Worm (Caenorhabditis elegans) whole organism, L4/young adult: ENCODE data around the gene F09C6.15.

Experiments used
- W03F9.2 ChIP-seq: fragments of 150-350 bp; optimal IDR thresholded peaks from 2 replicates; lab custom pipeline; 2014; ENCODE audit warnings: missing biosample characterization, missing genetic modification characterization
- dao-5 ChIP-seq: sonication (generic microtip); optimal IDR thresholded peaks from 2 replicates; lab custom pipeline; 2016; ENCODE audit warnings: missing genotype, missing genetic modification characterization, moderate library complexity, missing compliant biosample characterization
- him-1 ChIP-seq: sonication (generic microtip); optimal IDR thresholded peaks from 2 replicates; lab custom pipeline; 2016; ENCODE audit warnings: missing genotype, missing genetic modification reagents, missing genetic modification characterization, missing compliant biosample characterization

Gene F09C6.15

DNA sequence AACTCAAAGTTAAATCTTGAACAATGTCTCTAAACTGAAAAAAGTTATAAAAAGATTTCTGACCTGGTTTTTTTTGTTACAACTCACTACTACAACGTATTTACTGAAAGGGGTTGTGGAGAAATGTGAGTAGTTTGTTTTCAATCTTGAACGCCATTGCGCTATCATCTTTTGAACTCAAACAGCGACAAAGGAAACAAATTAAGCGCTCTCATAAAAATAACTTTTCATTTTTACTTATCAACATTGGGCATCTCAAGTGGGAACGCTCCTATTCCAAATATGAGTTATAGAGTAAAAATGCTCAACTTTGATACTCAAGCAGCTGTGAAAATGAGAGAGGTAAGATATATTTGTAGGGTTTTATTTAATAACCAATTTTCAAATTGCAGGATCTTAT lies at the start of gene F09C6.15:
Gene F09C6.15 (plus strand): TSS at position 301 of the 400 bp plus-strand sequence.
- no peak for TF ChIP-seq dao-5 (tag; lab: Kevin White, UChicago)

DNA sequence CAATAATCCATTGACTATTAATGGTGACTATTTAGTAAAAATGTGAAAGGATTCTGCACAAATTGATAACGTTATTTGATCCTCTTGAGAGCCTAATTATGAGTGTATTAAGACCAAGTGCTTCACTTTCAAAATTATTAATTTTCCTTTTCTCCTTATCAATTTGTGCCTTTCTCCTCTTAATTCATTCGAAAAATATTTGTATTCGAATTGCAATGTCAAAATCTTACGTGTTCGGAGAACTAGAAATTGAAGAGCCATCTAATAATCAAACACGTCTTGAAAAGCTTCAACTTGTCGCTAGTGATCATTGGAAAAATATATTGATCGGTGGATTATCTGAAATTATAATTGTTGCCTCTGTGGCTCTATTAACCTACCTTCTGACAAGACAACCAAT lies 45.0 kb upstream of the F09C6.15 start, which contains the start of the genes clec-36 and clec-26:
Gene clec-36 (minus strand): TSS at position 101 of the 400 bp plus-strand sequence.
Gene clec-26 (plus strand): TSS at position 114 of the 400 bp plus-strand sequence.
- no peak for TF ChIP-seq him-1 (tag; lab: Kevin White, UChicago)
- TF ChIP-seq W03F9.2 (tag; lab: Kevin White, UChicago), result no peak
- TF ChIP-seq dao-5 (tag; lab: Kevin White, UChicago), result no peak

DNA sequence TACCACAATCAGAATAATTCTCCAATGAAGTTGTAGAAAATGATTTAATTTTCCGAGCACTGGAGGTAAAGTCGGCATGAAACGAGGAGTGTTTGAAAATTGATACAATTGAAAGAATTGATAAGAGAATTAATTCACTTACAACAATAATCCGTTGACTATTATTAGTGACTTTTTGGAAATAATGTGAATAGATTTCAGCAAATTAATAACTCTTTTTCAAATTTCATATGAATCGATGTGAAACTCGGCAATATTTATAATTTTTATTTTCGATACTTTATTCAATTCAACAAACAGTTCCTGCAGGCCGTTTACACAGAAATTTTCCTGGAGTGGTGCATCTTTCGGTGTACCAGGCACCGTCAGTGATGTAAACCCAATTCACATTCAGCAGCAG lies 41.5 kb upstream of the F09C6.15 start, which contains the start of gene clec-37:
Gene clec-37 (minus strand): TSS at position 101 of the 400 bp plus-strand sequence.
- TF ChIP-seq dao-5 (tag; lab: Kevin White, UChicago) (no peak), W03F9.2 (tag; lab: Kevin White, UChicago) (no peak), him-1 (tag; lab: Kevin White, UChicago) (no peak)

DNA sequence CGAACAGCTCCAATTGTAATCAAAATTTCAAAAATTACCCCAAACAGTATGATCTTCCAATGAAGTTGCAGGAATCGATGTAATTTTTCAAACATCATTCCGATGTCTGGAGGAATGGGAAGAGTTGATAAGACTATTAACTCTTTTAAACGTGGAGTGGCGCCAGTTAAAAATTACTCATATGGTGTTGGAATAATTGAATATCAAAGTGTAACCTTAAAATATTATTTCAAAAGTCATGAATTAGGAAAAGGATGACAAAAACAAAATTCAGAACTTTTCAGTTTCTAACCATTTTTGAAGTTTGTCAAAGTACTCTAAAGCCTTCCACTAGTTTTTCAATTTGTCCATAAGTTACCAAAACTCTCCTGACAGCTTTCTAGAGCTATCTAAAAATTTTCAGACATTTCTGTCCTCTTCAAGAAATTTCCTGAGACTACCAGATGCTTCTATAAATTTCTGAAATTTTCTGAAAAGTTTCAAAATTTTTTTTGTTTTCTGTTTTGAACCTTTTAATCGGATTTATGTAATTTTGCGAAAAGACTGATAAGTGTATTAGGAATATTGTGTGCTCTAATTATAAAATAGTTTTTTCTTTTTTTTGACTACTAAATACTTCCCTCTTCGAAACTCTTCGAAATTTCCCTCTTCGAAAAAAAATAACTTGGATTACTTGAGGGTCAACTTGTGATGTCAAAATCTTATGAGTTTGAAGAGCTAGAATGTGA lies 39.4 kb upstream of the F09C6.15 start, which contains the start of the genes clec-35 and clec-27:
Gene clec-35 (minus strand): TSS at position 101 of the 728 bp plus-strand sequence.
Gene clec-27 (plus strand): TSS at position 678 of the 728 bp plus-strand sequence.
- TF ChIP-seq dao-5 (tag; lab: Kevin White, UChicago) (no peak), W03F9.2 (tag; lab: Kevin White, UChicago) (no peak), him-1 (tag; lab: Kevin White, UChicago) (no peak)

DNA sequence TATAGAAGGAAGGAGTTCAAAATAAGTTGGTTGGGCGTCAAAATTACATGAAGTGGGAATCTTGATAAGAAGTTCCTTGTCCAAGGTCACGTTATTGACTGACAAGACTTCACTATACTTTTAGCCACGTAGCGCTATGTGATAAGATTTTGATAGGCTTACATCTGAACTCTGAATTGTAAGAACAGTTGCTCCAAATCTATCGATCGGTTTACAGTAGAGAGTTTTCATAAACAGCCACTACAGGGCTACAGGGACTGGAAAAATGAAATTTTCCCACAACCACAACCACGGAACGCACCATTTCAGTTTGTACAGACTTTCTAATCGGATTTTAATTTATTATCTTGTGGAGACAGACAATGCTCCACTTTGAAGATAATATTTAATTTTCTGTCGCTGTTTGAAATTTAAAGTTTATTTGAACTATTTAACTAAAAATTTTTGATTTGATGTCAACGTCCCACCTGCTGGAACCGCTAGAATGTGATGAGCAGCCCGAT lies 35.5 kb upstream of the F09C6.15 start, which contains the start of the genes clec-31 and clec-22:
Gene clec-31 (minus strand): TSS at position 101 of the 503 bp plus-strand sequence.
Gene clec-22 (plus strand): TSS at position 453 of the 503 bp plus-strand sequence.
- no peak for TF ChIP-seq dao-5 (tag; lab: Kevin White, UChicago)
- TF ChIP-seq him-1 (tag; lab: Kevin White, UChicago), result no peak
- TF ChIP-seq W03F9.2 (tag; lab: Kevin White, UChicago), result no peak

DNA sequence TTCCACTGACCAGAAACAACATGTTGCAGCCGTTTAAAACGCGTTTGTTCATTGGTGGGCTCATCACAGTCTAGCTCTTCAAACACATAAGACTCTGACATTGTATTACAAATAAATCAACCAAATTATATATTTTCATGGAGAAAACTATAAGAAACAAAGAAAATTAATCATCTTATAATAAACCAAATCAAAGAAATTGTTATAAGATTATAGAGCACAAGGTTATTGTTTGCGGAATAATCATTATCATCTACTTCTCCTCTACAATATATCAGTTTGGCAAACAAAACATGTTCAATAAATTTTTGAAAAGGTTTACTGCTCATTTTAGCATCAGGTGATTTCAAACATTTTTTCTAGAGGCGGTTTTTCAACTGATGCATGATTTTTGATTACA lies 31.8 kb upstream of the F09C6.15 start, which contains the start of the genes clec-32 and clec-24:
Gene clec-32 (minus strand): TSS at position 101 of the 400 bp plus-strand sequence.
Gene clec-24 (plus strand): TSS at position 294 of the 400 bp plus-strand sequence.
- TF ChIP-seq W03F9.2 (tag; lab: Kevin White, UChicago), result no peak
- no peak for TF ChIP-seq him-1 (tag; lab: Kevin White, UChicago)
- no peak for TF ChIP-seq dao-5 (tag; lab: Kevin White, UChicago)

DNA sequence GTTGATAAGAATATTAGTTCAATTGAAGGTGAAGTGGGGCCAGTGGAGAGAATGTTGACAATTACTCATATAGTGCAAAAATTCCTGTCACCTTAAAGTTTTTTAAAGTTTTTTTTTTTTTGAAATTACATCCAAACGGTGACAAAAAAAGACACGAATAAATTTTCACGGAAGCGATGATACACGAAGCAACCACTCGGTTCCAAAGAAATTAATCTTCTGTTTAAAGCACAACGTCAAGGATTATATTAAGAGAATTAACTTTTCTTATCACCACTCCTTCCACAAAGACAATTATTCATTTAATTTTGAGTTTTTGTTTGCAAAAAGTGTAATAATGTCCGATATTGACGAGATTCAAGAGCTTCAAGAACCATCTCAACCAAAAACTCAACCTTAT lies 28.1 kb upstream of the F09C6.15 start, which contains the start of gene clec-28:
Gene clec-28 (plus strand): TSS at position 301 of the 400 bp plus-strand sequence.
- TF ChIP-seq him-1 (tag; lab: Kevin White, UChicago) (no peak), dao-5 (tag; lab: Kevin White, UChicago) (no peak), W03F9.2 (tag; lab: Kevin White, UChicago) (no peak)

DNA sequence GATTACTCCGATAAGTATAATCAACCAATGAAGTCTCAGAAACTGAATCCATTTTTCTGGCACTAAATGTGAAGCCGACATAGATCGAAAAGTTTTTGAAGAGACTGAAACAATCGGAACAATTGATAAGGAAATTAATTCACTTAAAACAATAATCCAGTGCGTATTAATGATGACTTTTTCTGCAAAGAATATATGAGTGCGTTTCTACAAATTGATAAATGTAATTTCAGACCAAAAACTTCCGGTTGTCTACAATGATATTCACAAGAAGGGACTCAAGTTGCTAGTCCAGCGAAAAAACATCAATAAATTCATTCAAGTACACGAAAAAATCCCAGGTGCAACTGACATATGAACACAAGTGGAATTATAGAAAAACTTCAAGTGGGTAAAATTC lies 23.8 kb upstream of the F09C6.15 start, which contains the start of gene clec-33:
Gene clec-33 (minus strand): TSS at position 101 of the 400 bp plus-strand sequence.
- TF ChIP-seq W03F9.2 (tag; lab: Kevin White, UChicago), result no peak
- no peak for TF ChIP-seq dao-5 (tag; lab: Kevin White, UChicago)
- no peak for TF ChIP-seq him-1 (tag; lab: Kevin White, UChicago)

DNA sequence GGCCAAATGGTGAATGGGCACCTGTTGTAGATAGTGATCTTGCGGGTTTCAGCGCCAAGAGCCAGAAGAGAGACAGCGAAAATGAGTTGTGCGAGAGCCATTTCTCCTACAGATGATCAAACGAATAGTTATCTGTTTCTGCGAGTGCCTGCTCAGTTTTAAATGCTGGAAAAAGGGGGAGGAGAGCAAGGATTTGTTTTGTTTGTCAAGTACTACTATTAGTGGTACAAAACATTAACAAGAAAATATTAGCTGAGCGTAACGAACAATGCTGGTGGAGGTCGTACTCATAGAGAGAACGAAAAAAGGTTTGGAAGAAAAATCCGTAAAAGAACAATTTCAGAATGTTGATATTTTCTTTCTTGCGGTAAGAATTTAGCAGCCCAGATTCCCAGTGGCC lies 22.2 kb upstream of the F09C6.15 start, which contains the start of gene thn-4:
Gene thn-4 (minus strand): TSS at position 101 of the 400 bp plus-strand sequence.
- TF ChIP-seq him-1 (tag; lab: Kevin White, UChicago) (no peak), W03F9.2 (tag; lab: Kevin White, UChicago) (no peak), dao-5 (tag; lab: Kevin White, UChicago) (no peak)

DNA sequence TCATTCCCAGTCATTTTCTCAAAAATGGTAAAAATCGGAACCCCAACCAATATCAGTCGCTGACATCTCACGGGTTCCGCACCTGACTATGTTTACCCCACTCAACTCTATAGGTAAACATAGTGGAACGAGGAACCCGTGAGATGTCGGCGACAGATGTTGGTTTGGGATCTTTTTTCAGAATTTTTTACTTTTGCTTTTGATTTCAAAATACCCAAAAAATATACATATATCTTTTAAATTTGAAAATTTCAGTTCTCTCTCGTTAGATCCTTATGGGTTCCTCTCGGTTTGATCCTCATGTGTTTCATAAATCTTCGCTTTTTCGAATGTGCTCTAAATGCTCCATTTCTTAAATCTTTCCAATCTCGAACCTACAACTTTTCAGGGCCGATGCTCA lies 19.9 kb upstream of the F09C6.15 start, which contains the start of gene srw-23:
Gene srw-23 (plus strand): TSS at position 301 of the 400 bp plus-strand sequence.
- no peak for TF ChIP-seq W03F9.2 (tag; lab: Kevin White, UChicago)
- TF ChIP-seq dao-5 (tag; lab: Kevin White, UChicago), result no peak
- no peak for TF ChIP-seq him-1 (tag; lab: Kevin White, UChicago)

DNA sequence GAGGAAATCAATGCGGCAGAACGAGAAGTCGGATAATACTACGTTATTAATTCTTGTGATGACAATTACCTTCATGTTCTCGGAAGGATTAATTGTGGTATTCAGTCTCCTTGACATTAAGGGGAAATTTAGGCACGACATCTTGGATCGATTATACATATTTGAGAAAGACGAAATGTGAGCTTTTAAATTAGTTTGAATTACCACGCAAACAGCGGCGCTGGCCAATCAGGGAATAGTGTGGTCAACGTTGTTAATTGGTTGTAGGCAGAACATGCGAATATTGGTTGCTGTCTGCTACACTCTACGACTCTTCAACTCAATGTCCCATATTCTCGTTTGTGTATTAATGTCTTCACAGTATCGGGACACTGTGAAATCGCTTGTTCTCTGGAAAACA lies 18.6 kb upstream of the F09C6.15 start, which contains the start of gene F49A5.10:
Gene F49A5.10 (plus strand): TSS at position 301 of the 400 bp plus-strand sequence.
- TF ChIP-seq him-1 (tag; lab: Kevin White, UChicago), result no peak
- no peak for TF ChIP-seq W03F9.2 (tag; lab: Kevin White, UChicago)
- no peak for TF ChIP-seq dao-5 (tag; lab: Kevin White, UChicago)

DNA sequence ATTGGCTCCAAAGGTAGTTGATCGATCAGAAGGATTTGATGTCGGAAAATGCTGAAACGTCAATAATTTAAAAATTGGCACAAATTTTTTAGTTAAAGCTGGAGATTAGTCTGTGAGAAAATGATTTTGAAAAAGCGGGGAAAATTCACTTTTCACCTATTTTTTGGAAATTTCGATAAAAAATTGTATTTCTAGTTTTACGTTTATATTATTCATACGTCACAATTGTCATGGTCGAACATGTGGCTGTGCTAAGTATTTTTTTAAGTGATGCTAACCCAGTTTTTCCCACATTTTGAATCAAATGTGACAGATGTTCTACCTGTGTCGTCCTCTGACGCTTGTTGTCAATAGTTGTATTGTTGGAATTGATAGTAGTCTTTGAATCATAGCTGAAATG lies 14.0 kb upstream of the F09C6.15 start:
- TF ChIP-seq W03F9.2 (tag; lab: Kevin White, UChicago) (no peak), dao-5 (tag; lab: Kevin White, UChicago) (no peak), him-1 (tag; lab: Kevin White, UChicago) (no peak)

DNA sequence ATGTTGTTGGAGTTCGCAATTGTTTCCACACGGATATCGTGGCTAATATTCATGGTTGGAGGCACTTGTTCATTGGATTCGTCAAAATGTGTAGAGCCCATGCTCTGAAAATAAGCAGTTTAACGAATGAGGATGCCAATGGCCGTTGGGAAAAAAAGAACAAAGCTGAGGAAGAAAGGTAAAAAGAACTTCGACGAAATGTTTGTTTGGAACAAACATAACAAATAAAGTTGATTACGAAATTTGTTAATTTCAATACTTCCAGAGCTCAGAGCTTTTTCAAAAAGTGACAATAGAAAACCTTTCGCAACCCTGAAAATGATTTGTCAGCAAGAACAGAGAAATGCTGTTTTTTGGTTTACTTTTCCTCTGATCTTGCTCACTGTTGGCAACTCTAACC lies 13.5 kb upstream of the F09C6.15 start, which contains the start of gene F09C6.3:
Gene F09C6.3 (minus strand): TSS at position 101 of the 400 bp plus-strand sequence.
- no peak for TF ChIP-seq W03F9.2 (tag; lab: Kevin White, UChicago)
- TF ChIP-seq dao-5 (tag; lab: Kevin White, UChicago), result no peak
- TF ChIP-seq him-1 (tag; lab: Kevin White, UChicago), result no peak
